Fruit fly (Drosophila melanogaster): ENCODE results near the gene cdi.

DNA sequence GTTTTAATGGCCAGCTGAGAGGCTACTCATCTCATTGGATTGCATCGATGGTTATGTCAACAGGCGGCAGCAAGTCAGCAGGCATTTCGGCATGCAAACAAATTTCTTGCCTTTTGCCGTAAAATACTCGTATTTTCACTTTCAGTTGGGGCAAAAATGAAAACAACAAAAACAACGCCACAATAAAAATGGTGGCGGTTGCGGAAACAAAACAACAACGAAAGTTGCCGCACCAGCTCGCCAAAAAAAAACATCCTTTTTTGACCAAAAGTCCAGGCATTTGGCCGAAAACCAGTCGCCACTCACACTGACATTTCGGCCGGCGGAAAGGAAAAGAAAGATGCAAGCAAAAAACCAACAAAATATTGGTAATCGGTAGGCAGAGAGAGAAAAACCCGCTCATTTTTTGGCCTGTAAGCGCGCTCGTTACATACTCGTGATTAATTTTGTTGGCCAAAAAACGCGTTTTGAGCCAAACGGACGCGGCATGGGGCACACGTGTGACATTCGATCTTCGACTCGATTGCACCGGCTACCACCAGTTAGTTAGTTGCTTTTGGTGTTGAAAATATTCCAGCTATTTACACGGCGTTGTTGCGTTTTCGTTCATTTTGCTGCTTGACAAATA lies 29.9 kb downstream of the cdi start:
- TF ChIP-seq brk (GFP tag; optimal IDR thresholded peaks at IDR 0.05) (peak; percentile 51), Myc (optimal IDR thresholded peaks at IDR 0.05) (no peak), usp (GFP tag; optimal IDR thresholded peaks at IDR 0.05) (no peak), Abd-B (GFP tag; optimal IDR thresholded peaks at IDR 0.05) (no peak), woc (GFP tag; optimal IDR thresholded peaks at IDR 0.05) (peak; percentile 12), Sp1 (GFP tag; optimal IDR thresholded peaks at IDR 0.05) (peak; percentile 50), psq (GFP tag; optimal IDR thresholded peaks at IDR 0.05) (peak; percentile 36), tai (GFP tag; optimal IDR thresholded peaks at IDR 0.05) (no peak), fru (GFP tag; optimal IDR thresholded peaks at IDR 0.05) (peak; percentile 20)
